Worm (Caenorhabditis elegans) whole organism, midembryonic: ENCODE data around the gene srh-223.

Source experiments
- cog-1 ChIP-seq: sonication (generic microtip); optimal IDR thresholded peaks from 2 replicates; lab custom pipeline; 2016; ENCODE audit warnings: missing genetic modification characterization, missing compliant biosample characterization
- flt-1 ChIP-seq: fragments of 200-800 bp; sonication (Bioruptor generic); IDR thresholded peaks from 2 replicates; pipeline ENCODE4 v1.3.6; 2022; ENCODE audit warnings: missing genetic modification characterization, missing compliant biosample characterization
- med-1 ChIP-seq: sonication (generic microtip); optimal IDR thresholded peaks from 2 replicates; lab custom pipeline; 2017; ENCODE audit warnings: missing genetic modification characterization, mild to moderate bottlenecking, missing compliant biosample characterization, antibody characterized with exemption, missing genetic modification reagents; ENCODE audit not compliant: insufficient read depth
- ztf-23 ChIP-seq: fragments of 200-800 bp; sonication (Bioruptor generic); IDR thresholded peaks from 2 replicates; pipeline ENCODE4 v1.3.6; 2022; ENCODE audit warnings: missing genetic modification reagents, missing genetic modification characterization, missing compliant biosample characterization

- TF ChIP-seq ztf-23: no peak
- no peak for TF ChIP-seq med-1
- no peak for TF ChIP-seq flt-1 (GFP tag; lab: Robert Waterston, UW)
- no peak for TF ChIP-seq cog-1 (tag; lab: Kevin White, UChicago)
These were observed 6.4 kb downstream of the srh-223 start for ce11 chrIV:3988132-3988531.
